Worm (Caenorhabditis elegans): Measurements from ENCODE around the gene C04H4.1.

C04H4.1 gene

DNA sequence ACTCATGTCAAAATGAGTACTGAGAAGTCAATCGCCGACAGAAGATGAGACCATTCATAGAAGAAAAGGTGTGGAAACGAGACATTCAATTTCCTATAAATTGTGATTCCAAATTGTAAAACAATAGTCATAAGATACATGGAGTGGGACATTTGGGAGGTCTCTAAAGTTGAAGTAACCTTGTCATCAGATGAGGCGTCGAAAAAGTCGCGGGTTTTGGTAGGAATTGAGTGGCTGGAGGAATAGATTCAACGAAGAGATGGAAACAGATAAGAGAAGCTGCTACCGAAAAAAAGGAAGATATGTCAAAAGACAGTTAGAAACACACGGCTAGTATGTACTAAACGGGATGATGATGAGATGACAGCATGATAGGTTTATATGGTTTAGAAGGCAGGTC is 28.0 kb upstream of the C04H4.1 start:
- TF ChIP-seq elt-2 (tag; optimal IDR thresholded peaks at IDR 0.05), result no peak
- no peak for TF ChIP-seq pha-2 (tag; optimal IDR thresholded peaks at IDR 0.05)
- TF ChIP-seq unc-42 (tag; optimal IDR thresholded peaks at IDR 0.05), result no peak
- TF ChIP-seq ceh-24 (tag; optimal IDR thresholded peaks at IDR 0.05), result no peak
- TF ChIP-seq C38D4.7 (GFP tag; optimal IDR thresholded peaks at IDR 0.05), result no peak
- no peak for TF ChIP-seq eyg-1 (tag; optimal IDR thresholded peaks at IDR 0.05)
- no peak for TF ChIP-seq elt-4 (tag; optimal IDR thresholded peaks at IDR 0.05)
- no peak for TF ChIP-seq ceh-48 (tag; optimal IDR thresholded peaks at IDR 0.05)
- TF ChIP-seq ztf-16 (tag; optimal IDR thresholded peaks at IDR 0.05), result no peak
- TF ChIP-seq pqm-1 (tag; optimal IDR thresholded peaks at IDR 0.05), result no peak
- no peak for TF ChIP-seq sdc-2 (tag; optimal IDR thresholded peaks at IDR 0.05)
- no peak for TF ChIP-seq nhr-11 (tag; optimal IDR thresholded peaks at IDR 0.05)
- no peak for TF ChIP-seq rnt-1 (tag; optimal IDR thresholded peaks at IDR 0.05)
- TF ChIP-seq ceh-34 (tag; optimal IDR thresholded peaks at IDR 0.05), result no peak
- no peak for TF ChIP-seq npax-4 (tag; optimal IDR thresholded peaks at IDR 0.05)
- TF ChIP-seq unc-3 (GFP tag; conservative IDR thresholded peaks at IDR 0.05), result no peak
- TF ChIP-seq unc-3 (tag; optimal IDR thresholded peaks at IDR 0.05), result no peak
- TF ChIP-seq odd-2 (tag; optimal IDR thresholded peaks at IDR 0.05), result no peak
- no peak for TF ChIP-seq sox-4 (tag; optimal IDR thresholded peaks at IDR 0.05)

DNA sequence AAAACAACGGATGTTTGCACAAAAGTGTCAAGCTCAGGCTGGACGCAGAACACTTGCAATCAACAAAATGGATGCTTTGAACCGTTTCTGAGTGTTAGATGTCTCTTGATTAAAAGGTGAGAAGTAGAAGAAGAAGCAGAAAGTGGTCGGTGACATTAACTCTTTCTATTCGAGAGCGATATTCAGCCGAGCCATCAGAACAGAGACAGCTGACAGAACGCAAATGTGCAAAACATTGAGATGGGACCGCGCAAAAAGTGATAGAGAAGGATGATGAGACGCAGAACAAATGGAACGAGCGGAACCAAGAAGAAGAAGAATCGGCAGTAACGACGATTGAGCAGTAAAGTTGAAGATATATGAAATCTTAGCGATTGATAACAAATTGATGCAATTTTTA is 23.0 kb upstream of the C04H4.1 start:
- no peak for TF ChIP-seq ahr-1 (tag; optimal IDR thresholded peaks at IDR 0.05)
- TF ChIP-seq hlh-6 (tag; optimal IDR thresholded peaks at IDR 0.05), result no peak
- no peak for TF ChIP-seq ceh-24 (tag; optimal IDR thresholded peaks at IDR 0.05)
- TF ChIP-seq unc-55 (GFP tag; optimal IDR thresholded peaks at IDR 0.05), result peak; percentile 37
- no peak for TF ChIP-seq K09A11.1 (tag; optimal IDR thresholded peaks at IDR 0.05; ENCODE audit: insufficient read depth)
- TF ChIP-seq hlh-13 (GFP tag; optimal IDR thresholded peaks at IDR 0.05), result no peak
- no peak for TF ChIP-seq sox-4 (tag; optimal IDR thresholded peaks at IDR 0.05)

DNA sequence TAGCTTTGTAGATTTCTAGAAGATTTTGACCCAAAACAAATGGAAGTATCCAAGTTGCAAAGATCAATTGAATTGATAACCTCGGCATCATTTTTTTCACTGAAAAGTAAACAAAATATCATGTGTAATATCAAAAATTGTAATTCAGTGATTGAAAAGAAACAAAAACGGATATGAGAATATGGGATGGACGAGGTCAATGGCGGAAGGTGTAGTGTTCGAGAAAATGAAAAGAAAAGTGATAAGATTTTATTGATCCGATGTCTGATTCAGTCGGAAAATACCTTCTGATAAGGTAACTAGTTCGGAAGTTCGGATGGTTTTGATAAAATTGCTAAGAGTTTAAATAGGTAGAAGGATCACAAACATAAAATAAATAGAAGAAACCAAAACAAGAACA is 20.6 kb upstream of the C04H4.1 start, which contains the start of gene ZK669.2:
TSS of gene ZK669.2 (minus strand) at position 101 of the 400 bp plus-strand sequence.
- TF ChIP-seq ceh-2 (tag; optimal IDR thresholded peaks at IDR 0.05) (no peak), sdc-2 (tag; optimal IDR thresholded peaks at IDR 0.05) (no peak), F13H6.1 (tag; optimal IDR thresholded peaks at IDR 0.05) (no peak), lim-6 (tag; optimal IDR thresholded peaks at IDR 0.05) (no peak), tbx-2 (tag; optimal IDR thresholded peaks at IDR 0.05) (no peak)

DNA sequence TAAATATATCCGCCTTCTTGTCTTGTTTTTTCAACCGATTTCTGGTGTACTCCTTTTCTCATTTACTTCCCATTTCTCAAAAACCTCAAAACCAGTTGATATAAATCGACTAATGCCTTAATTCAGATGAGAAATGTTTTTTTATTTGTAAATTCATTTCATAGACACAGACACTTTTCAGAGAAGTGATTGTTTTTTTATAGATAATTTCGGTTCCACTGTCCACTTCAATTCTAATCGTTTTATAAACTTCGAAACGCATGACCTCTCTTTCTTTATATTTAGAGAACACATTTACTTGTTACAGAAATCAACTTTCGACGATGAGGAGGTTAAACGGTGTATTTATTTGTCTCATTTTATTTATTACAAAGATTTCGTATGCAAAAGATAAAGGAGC is 17.8 kb upstream of the C04H4.1 start, which contains the start of gene ZK669.3:
TSS of gene ZK669.3 (plus strand) at position 301 of the 400 bp plus-strand sequence.
- TF ChIP-seq madf-2 (tag; optimal IDR thresholded peaks at IDR 0.05) (no peak), unc-86 (tag; optimal IDR thresholded peaks at IDR 0.05) (no peak), nfya-1 (tag; optimal IDR thresholded peaks at IDR 0.05) (no peak), ceh-24 (tag; optimal IDR thresholded peaks at IDR 0.05) (no peak), dve-1 (tag; optimal IDR thresholded peaks at IDR 0.05) (no peak), hlh-30 (tag; optimal IDR thresholded peaks at IDR 0.05; ENCODE audit: insufficient read depth) (no peak), sox-4 (tag; optimal IDR thresholded peaks at IDR 0.05) (no peak), nhr-232 (tag; optimal IDR thresholded peaks at IDR 0.05) (no peak), K09A11.1 (tag; optimal IDR thresholded peaks at IDR 0.05; ENCODE audit: insufficient read depth) (no peak), ceh-34 (tag; optimal IDR thresholded peaks at IDR 0.05) (no peak), ceh-6 (GFP tag; optimal IDR thresholded peaks at IDR 0.05) (no peak), unc-3 (GFP tag; conservative IDR thresholded peaks at IDR 0.05) (no peak), unc-3 (tag; optimal IDR thresholded peaks at IDR 0.05) (no peak), C38D4.7 (GFP tag; optimal IDR thresholded peaks at IDR 0.05) (no peak), pha-4 (tag; optimal IDR thresholded peaks at IDR 0.05) (no peak), rnt-1 (tag; optimal IDR thresholded peaks at IDR 0.05) (no peak), odd-2 (tag; optimal IDR thresholded peaks at IDR 0.05) (no peak), dmd-4 (tag; optimal IDR thresholded peaks at IDR 0.05; ENCODE audit: borderline replicate concordance) (no peak), ztf-16 (tag; optimal IDR thresholded peaks at IDR 0.05) (no peak), eyg-1 (tag; optimal IDR thresholded peaks at IDR 0.05) (no peak), ceh-45 (GFP tag; IDR thresholded peaks at IDR 0.05) (no peak)
